Worm (Caenorhabditis elegans) whole organism, L1 larva: ENCODE data around the gene sri-50.

Experiments
- C04F5.9 ChIP-seq: sonication (generic microtip); optimal IDR thresholded peaks from 2 replicates; lab custom pipeline; 2016; ENCODE audit warnings: missing genetic modification characterization, missing compliant biosample characterization
- aha-1 ChIP-seq: fragments of 150-350 bp; optimal IDR thresholded peaks from 2 replicates; lab custom pipeline; 2014; ENCODE audit warnings: missing biosample characterization, missing genetic modification characterization
- aly-2 ChIP-seq: fragments of 150-350 bp; optimal IDR thresholded peaks from 2 replicates; lab custom pipeline; 2014; ENCODE audit warnings: missing biosample characterization, missing genetic modification characterization
- lin-39 ChIP-seq: fragments of 150-350 bp; optimal IDR thresholded peaks from 2 replicates; lab custom pipeline; 2014; ENCODE audit warnings: missing biosample characterization, missing genetic modification reagents, missing genetic modification characterization
- lsy-2 ChIP-seq, 2 experiments: fragments of 150-350 bp; optimal IDR thresholded peaks; 2 replicates each; lab custom pipeline; 2014; ENCODE audit warnings: missing biosample characterization in 2 of 2, missing genetic modification characterization in 2 of 2
- nhr-237 ChIP-seq: fragments of 150-350 bp; optimal IDR thresholded peaks from 2 replicates; lab custom pipeline; 2014; ENCODE audit warnings: missing biosample characterization, missing genetic modification characterization
- nhr-90 ChIP-seq: sonication (generic microtip); optimal IDR thresholded peaks from 2 replicates; lab custom pipeline; 2016; ENCODE audit warnings: mild to moderate bottlenecking, missing genetic modification characterization, missing compliant biosample characterization; ENCODE audit not compliant: poor library complexity
- rnt-1 ChIP-seq: sonication (generic microtip); optimal IDR thresholded peaks from 2 replicates; lab custom pipeline; 2016; ENCODE audit warnings: mild to moderate bottlenecking, missing genetic modification characterization, moderate library complexity, missing compliant biosample characterization
- snpc-4 ChIP-seq: fragments of 150-350 bp; optimal IDR thresholded peaks from 2 replicates; lab custom pipeline; 2014; ENCODE audit warnings: missing biosample characterization, missing genetic modification characterization
- tbx-2 ChIP-seq: sonication (generic microtip); optimal IDR thresholded peaks from 2 replicates; lab custom pipeline; 2016; ENCODE audit warnings: missing genetic modification characterization, missing compliant biosample characterization
- ztf-11 ChIP-seq, 2 experiments: sonication (generic microtip); optimal IDR thresholded peaks; 2 replicates each; lab custom pipeline; 2016 to 2017; ENCODE audit warnings: missing genetic modification characterization in 2 of 2, missing biosample characterization in 1 of 2, missing compliant biosample characterization in 1 of 2

- TF ChIP-seq C04F5.9 (tag; lab: Kevin White, UChicago), result no peak
- TF ChIP-seq tbx-2 (tag; lab: Kevin White, UChicago), result no peak
- TF ChIP-seq nhr-90 (tag; lab: Kevin White, UChicago), result no peak
- TF ChIP-seq rnt-1 (tag; lab: Kevin White, UChicago), result no peak
- TF ChIP-seq ztf-11 (tag; optimal IDR thresholded peaks at IDR 0.05; lab: Kevin White, UChicago), result no peak
- no peak for TF ChIP-seq lsy-2 (tag; optimal IDR thresholded peaks at IDR 0.05; lab: Kevin White, UChicago)
- no peak for TF ChIP-seq snpc-4 (tag; lab: Kevin White, UChicago)
- TF ChIP-seq nhr-237 (tag; lab: Kevin White, UChicago), result no peak
- no peak for TF ChIP-seq aha-1
- no peak for TF ChIP-seq aly-2 (tag; lab: Kevin White, UChicago)
- TF ChIP-seq lin-39, result no peak
Measured at ce11 chrII:3203415-3203814, at the start of gene sri-50.
